Fruit fly (Drosophila melanogaster) whole organism, embryonic: ENCODE results near the gene Hmbs.

Source experiments
- Adf1 ChIP-seq: fragments of 200-800 bp; sonication (Bioruptor generic); IDR thresholded peaks from 2 replicates; pipeline ENCODE4 v1.3.6; 2022; ENCODE audit warnings: missing biosample characterization, missing genetic modification characterization
- Bdp1 ChIP-seq: fragments of 200-800 bp; sonication (Bioruptor generic); optimal IDR thresholded peaks from 3 replicates; lab custom pipeline; 2016; ENCODE audit warnings: missing biosample characterization, missing genetic modification characterization
- Bgb ChIP-seq: fragments of 200-800 bp; sonication (Bioruptor generic); IDR thresholded peaks from 2 replicates; pipeline ENCODE4 v1.3.6; 2022; ENCODE audit warnings: missing biosample characterization, missing genetic modification characterization; ENCODE audit not compliant: partially characterized antibody
- CG10267 ChIP-seq: fragments of 200-800 bp; sonication (Bioruptor generic); optimal IDR thresholded peaks from 2 replicates; lab custom pipeline; 2018; ENCODE audit warnings: missing biosample characterization, mild to moderate bottlenecking, missing genetic modification characterization, moderate library complexity
- CG13287 ChIP-seq: fragments of 200-800 bp; sonication (Bioruptor generic); IDR thresholded peaks from 2 replicates; pipeline ENCODE4 v1.3.6; 2022; ENCODE audit warnings: missing biosample characterization, missing genetic modification characterization; ENCODE audit not compliant: partially characterized antibody
- CG14860 ChIP-seq: fragments of 200-800 bp; sonication (Bioruptor generic); IDR thresholded peaks from 3 replicates; pipeline ENCODE4 v1.3.6; 2022; ENCODE audit warnings: missing biosample characterization, missing genetic modification characterization; ENCODE audit not compliant: partially characterized antibody
- CG1603 ChIP-seq: fragments of 200-800 bp; sonication (Bioruptor generic); optimal IDR thresholded peaks from 2 replicates; lab custom pipeline; 2019; ENCODE audit warnings: missing biosample characterization, mild to moderate bottlenecking, missing genetic modification characterization, moderate library complexity
- CG16813 ChIP-seq: fragments of 200-800 bp; sonication (Bioruptor generic); IDR thresholded peaks from 3 replicates; pipeline ENCODE4 v1.3.6; 2022; ENCODE audit warnings: missing biosample characterization, missing genetic modification characterization; ENCODE audit not compliant: partially characterized antibody
- CG2129 ChIP-seq: fragments of 200-800 bp; sonication (Bioruptor generic); IDR thresholded peaks from 2 replicates; pipeline ENCODE4 v1.3.6; 2022; ENCODE audit warnings: missing biosample characterization, missing genetic modification characterization; ENCODE audit not compliant: partially characterized antibody
- CG42726 ChIP-seq: fragments of 200-800 bp; sonication (Bioruptor generic); IDR thresholded peaks from 2 replicates; pipeline ENCODE4 v1.3.6; 2022; ENCODE audit warnings: missing biosample characterization, missing genetic modification characterization; ENCODE audit not compliant: partially characterized antibody
- CG4617 ChIP-seq: fragments of 200-800 bp; sonication (Bioruptor generic); optimal IDR thresholded peaks from 3 replicates; lab custom pipeline; 2016; ENCODE audit warnings: missing biosample characterization, missing genetic modification characterization, borderline replicate concordance
- CG5180 ChIP-seq: fragments of 200-800 bp; sonication (Bioruptor generic); optimal IDR thresholded peaks from 3 replicates; lab custom pipeline; 2017; ENCODE audit warnings: missing biosample characterization, missing genetic modification characterization, mild to moderate bottlenecking, moderate library complexity, missing genetic modification reagents
- CG6791 ChIP-seq: fragments of 200-800 bp; sonication (Bioruptor generic); IDR thresholded peaks from 3 replicates; pipeline ENCODE4 v1.3.6; 2022; ENCODE audit warnings: missing biosample characterization, missing genetic modification characterization; ENCODE audit not compliant: partially characterized antibody
- CG8290 ChIP-seq, 3 experiments: fragments of 200-800 bp; sonication (Bioruptor generic); optimal IDR thresholded peaks; 2 replicates each; lab custom pipeline; 2016 to 2019; ENCODE audit warnings: missing biosample characterization in 3 of 3, missing genetic modification characterization in 3 of 3, mild to moderate bottlenecking in 2 of 3, moderate library complexity in 1 of 3
- CG8924 ChIP-seq: fragments of 200-800 bp; optimal IDR thresholded peaks from 3 replicates; lab custom pipeline; 2019; ENCODE audit warnings: missing biosample characterization, mild to moderate bottlenecking, missing genetic modification characterization, moderate library complexity
- CHES-1-like ChIP-seq: fragments of 200-800 bp; sonication (Bioruptor generic); optimal IDR thresholded peaks from 2 replicates; lab custom pipeline; 2016; ENCODE audit warnings: missing biosample characterization, missing genetic modification characterization
- Dll ChIP-seq: fragments of 200-800 bp; sonication (Bioruptor generic); IDR thresholded peaks from 4 replicates; pipeline ENCODE4 v1.3.6; 2022; ENCODE audit warnings: missing biosample characterization, missing genetic modification characterization; ENCODE audit not compliant: partially characterized antibody
- Doc3 ChIP-seq: fragments of 200-800 bp; sonication (Bioruptor generic); IDR thresholded peaks from 3 replicates; pipeline ENCODE4 v1.3.6; 2022; ENCODE audit warnings: missing biosample characterization, missing genetic modification characterization; ENCODE audit not compliant: partially characterized antibody
- HLH4C ChIP-seq: fragments of 200-800 bp; sonication (Bioruptor generic); IDR thresholded peaks from 3 replicates; pipeline ENCODE4 v1.3.6; 2022; ENCODE audit warnings: missing biosample characterization, missing genetic modification characterization; ENCODE audit not compliant: partially characterized antibody
- Hr3 ChIP-seq: fragments of 200-800 bp; sonication (Bioruptor generic); optimal IDR thresholded peaks from 3 replicates; lab custom pipeline; 2016; ENCODE audit warnings: missing biosample characterization, missing genetic modification characterization
- Hr39 ChIP-seq: fragments of >200 bp; optimal IDR thresholded peaks from 2 replicates; lab custom pipeline; 2017
- Max ChIP-seq: fragments of 200-800 bp; sonication (Bioruptor generic); optimal IDR thresholded peaks from 2 replicates; lab custom pipeline; 2016; ENCODE audit warnings: missing biosample characterization, mild to moderate bottlenecking, missing genetic modification characterization
- Med ChIP-seq: fragments of 200-800 bp; sonication (Bioruptor generic); peaks from one replicate; lab custom pipeline; 2016; ENCODE audit warnings: missing biosample characterization, missing genetic modification characterization, mild to moderate bottlenecking, inconsistent platforms, moderate library complexity
- NFAT ChIP-seq: fragments of 200-800 bp; sonication (Bioruptor generic); IDR thresholded peaks from 2 replicates; pipeline ENCODE4 v1.3.6; 2022; ENCODE audit warnings: missing biosample characterization, missing genetic modification characterization
- Opbp ChIP-seq: fragments of 200-800 bp; sonication (Bioruptor generic); IDR thresholded peaks from 3 replicates; pipeline ENCODE4 v1.3.6; 2022; ENCODE audit warnings: missing biosample characterization, missing genetic modification characterization; ENCODE audit not compliant: partially characterized antibody
- Pdp1 ChIP-seq, 2 experiments: fragments of 200-800 bp; sonication (Bioruptor generic); optimal IDR thresholded peaks; 3 replicates each; lab custom pipeline; 2016; ENCODE audit warnings: missing biosample characterization in 2 of 2, missing genetic modification characterization in 2 of 2, mild to moderate bottlenecking in 1 of 2, moderate library complexity in 1 of 2
- Scr ChIP-seq: fragments of 200-800 bp; sonication (Bioruptor generic); IDR thresholded peaks from 2 replicates; pipeline ENCODE4 v1.3.6; 2022; ENCODE audit warnings: missing biosample characterization, missing genetic modification characterization; ENCODE audit not compliant: partially characterized antibody
- Sry-δ ChIP-seq: fragments of 200-800 bp; sonication (Bioruptor generic); optimal IDR thresholded peaks from 2 replicates; lab custom pipeline; 2016; ENCODE audit warnings: missing biosample characterization, missing genetic modification characterization
- amos ChIP-seq: fragments of 200-800 bp; sonication (Bioruptor generic); IDR thresholded peaks from 2 replicates; pipeline ENCODE4 v1.3.6; 2022; ENCODE audit warnings: missing biosample characterization, missing genetic modification characterization; ENCODE audit not compliant: partially characterized antibody
- bbx ChIP-seq: fragments of 200-800 bp; sonication (Bioruptor generic); IDR thresholded peaks from 2 replicates; pipeline ENCODE4 v1.3.6; 2022; ENCODE audit warnings: missing biosample characterization, missing genetic modification characterization; ENCODE audit not compliant: partially characterized antibody
- cas ChIP-seq: fragments of 200-800 bp; sonication (Bioruptor generic); IDR thresholded peaks from 2 replicates; pipeline ENCODE4 v1.3.6; 2022; ENCODE audit warnings: missing biosample characterization, missing genetic modification characterization
- chm ChIP-seq: fragments of 200-800 bp; sonication (Bioruptor generic); IDR thresholded peaks from 2 replicates; pipeline ENCODE4 v1.3.6; 2022; ENCODE audit warnings: missing biosample characterization, missing genetic modification characterization
- croc ChIP-seq: fragments of 200-800 bp; sonication (Bioruptor generic); conservative IDR thresholded peaks from 3 replicates; pipeline ENCODE4 v1.3.6; 2022; ENCODE audit warnings: missing biosample characterization, missing genetic modification characterization
- gem ChIP-seq: fragments of 200-800 bp; sonication (Bioruptor generic); optimal IDR thresholded peaks from 2 replicates; lab custom pipeline; 2019; ENCODE audit warnings: missing biosample characterization, mild to moderate bottlenecking, missing genetic modification characterization, moderate library complexity
- hb ChIP-seq: fragments of 200-800 bp; sonication (Bioruptor generic); IDR thresholded peaks from 3 replicates; pipeline ENCODE4 v1.3.6; 2022; ENCODE audit warnings: missing biosample characterization, missing genetic modification characterization; ENCODE audit not compliant: partially characterized antibody
- knrl ChIP-seq: fragments of 200-800 bp; sonication (Bioruptor generic); IDR thresholded peaks from 3 replicates; pipeline ENCODE4 v1.3.6; 2022; ENCODE audit warnings: missing biosample characterization, missing genetic modification characterization; ENCODE audit not compliant: partially characterized antibody
- nerfin-2 ChIP-seq: fragments of 200-800 bp; sonication (Bioruptor generic); IDR thresholded peaks from 2 replicates; pipeline ENCODE4 v1.3.6; 2022; ENCODE audit warnings: missing biosample characterization, missing genetic modification characterization; ENCODE audit not compliant: partially characterized antibody
- pb ChIP-seq: fragments of 200-800 bp; sonication (Bioruptor generic); optimal IDR thresholded peaks from 3 replicates; lab custom pipeline; 2016; ENCODE audit warnings: missing biosample characterization, missing genetic modification characterization
- peb ChIP-seq: fragments of 200-800 bp; sonication (Bioruptor generic); IDR thresholded peaks from 2 replicates; pipeline ENCODE4 v1.3.6; 2022; ENCODE audit warnings: missing biosample characterization, missing genetic modification characterization
- sens ChIP-seq: fragments of 200-800 bp; sonication (Bioruptor generic); peaks from one replicate; lab custom pipeline; 2016; ENCODE audit warnings: missing biosample characterization, missing genetic modification characterization
- sqz ChIP-seq: fragments of 200-800 bp; sonication (Bioruptor generic); optimal IDR thresholded peaks from 3 replicates; lab custom pipeline; 2018; ENCODE audit warnings: missing biosample characterization, mild to moderate bottlenecking, missing genetic modification characterization
- tna ChIP-seq: fragments of 200-800 bp; sonication (Bioruptor generic); IDR thresholded peaks from 2 replicates; pipeline ENCODE4 v1.3.6; 2022; ENCODE audit warnings: missing biosample characterization, missing genetic modification characterization; ENCODE audit not compliant: partially characterized antibody
- vnd ChIP-seq: fragments of 200-800 bp; sonication (Bioruptor generic); IDR thresholded peaks from 3 replicates; pipeline ENCODE4 v1.3.6; 2022; ENCODE audit warnings: missing biosample characterization, missing genetic modification characterization; ENCODE audit not compliant: partially characterized antibody

Hmbs gene

dm6 chr3L:1378862-1379543, 44.3 kb downstream of the Hmbs start (continued):
- TF ChIP-seq cas (GFP tag; lab: Robert Waterston, UW) (no peak), peb (peak; percentile 57; the same call in 1 of the 2 replicates), Med (GFP tag; lab: Kevin White, UChicago) (peak; percentile 89), Max (GFP tag; lab: Kevin White, UChicago) (no peak), sqz (GFP tag; lab: Kevin White, UChicago) (peak; percentile 29), CG1603 (peak; percentile 87), Sry-δ (GFP tag; lab: Kevin White, UChicago) (no peak), Hr39 (no peak), gem (peak; percentile 81), CG5180 (GFP tag; lab: Kevin White, UChicago) (peak; percentile 34), Hr3 (GFP tag; lab: Kevin White, UChicago) (peak; percentile 31)

- TF ChIP-seq Opbp: peak; percentile 69; the same call in 2 of the 3 replicates
- no peak for TF ChIP-seq Adf1 (GFP tag; lab: Robert Waterston, UW)
- TF ChIP-seq NFAT: no peak
- TF ChIP-seq knrl (GFP tag; lab: Robert Waterston, UW): peak; percentile 50; the same call in 2 of the 3 replicates
- peak; percentile 16 for TF ChIP-seq sens (GFP tag; lab: Kevin White, UChicago)
- TF ChIP-seq Dll (GFP tag; lab: Robert Waterston, UW): peak; percentile 43; the same call in 1 of the 4 replicates
- TF ChIP-seq chm (GFP tag; lab: Robert Waterston, UW): peak; percentile 8; the same call in 1 of the 2 replicates
- peak; percentile 61; the same call in 2 of the 3 replicates for TF ChIP-seq CG16813 (GFP tag; lab: Robert Waterston, UW)
- TF ChIP-seq vnd (GFP tag; lab: Robert Waterston, UW): peak; percentile 27; the same call in 1 of the 3 replicates
- TF ChIP-seq bbx: peak; percentile 50; the same call in 1 of the 2 replicates
- 0 out of 3 replicates have a peak, but pooled peaks have one; percentile 30 for TF ChIP-seq Doc3 (GFP tag; lab: Robert Waterston, UW)
- peak; percentile 76 for TF ChIP-seq CG6791 (GFP tag; lab: Robert Waterston, UW)
- no peak for TF ChIP-seq CG4617
- no peak for TF ChIP-seq croc (GFP tag; lab: Robert Waterston, UW)
- TF ChIP-seq Bgb: peak; percentile 44; the same call in 1 of the 2 replicates
- TF ChIP-seq nerfin-2: 0 out of 2 replicates have a peak, but pooled peaks have one; percentile 47
- TF ChIP-seq Bdp1: peak; percentile 96
- TF ChIP-seq HLH4C: peak; percentile 54
- TF ChIP-seq CHES-1-like: no peak
- peak; percentile 30 for TF ChIP-seq CG13287
- peak; percentile 52 for TF ChIP-seq Scr (GFP tag; lab: Robert Waterston, UW)
- TF ChIP-seq CG10267 (tag; lab: Kevin White, UChicago): peak; percentile 24
- TF ChIP-seq hb (GFP tag; lab: Robert Waterston, UW): 0 out of 3 replicates have a peak, but pooled peaks have one; percentile 42
- TF ChIP-seq tna (GFP tag; lab: Robert Waterston, UW): peak; percentile 57
- peak in 1 of 2 experiments; percentile 10 for TF ChIP-seq Pdp1 (GFP tag; optimal IDR thresholded peaks at IDR 0.05; lab: Kevin White, UChicago)
- peak; percentile 29; the same call in 1 of the 2 replicates for TF ChIP-seq CG42726 (GFP tag; lab: Robert Waterston, UW)
- no peak for TF ChIP-seq CG8924 (tag; lab: Kevin White, UChicago)
- TF ChIP-seq CG14860 (GFP tag; lab: Robert Waterston, UW): peak; percentile 50; the same call in 1 of the 3 replicates
- TF ChIP-seq CG8290 (GFP tag; optimal IDR thresholded peaks at IDR 0.05; lab: Kevin White, UChicago): peak; percentile 69
- no peak for TF ChIP-seq CG8290 (tag; optimal IDR thresholded peaks at IDR 0.05; lab: Kevin White, UChicago)
- peak; percentile 13; the same call in 1 of the 2 replicates for TF ChIP-seq CG2129 (GFP tag; lab: Robert Waterston, UW)
- no peak for TF ChIP-seq pb (GFP tag; lab: Kevin White, UChicago)
- peak; percentile 66 for TF ChIP-seq amos (GFP tag; lab: Robert Waterston, UW)
These were observed 45.2 kb downstream of the Hmbs start for dm6 chr3L:1379741-1380465.
